Fruit fly (Drosophila melanogaster) whole organism, embryonic: Measurements from ENCODE around the gene CG7916.

Experiments used
- Antp ChIP-seq: fragments of 200-800 bp; sonication (Bioruptor generic); optimal IDR thresholded peaks from 3 replicates; lab custom pipeline; 2016; ENCODE audit warnings: missing biosample characterization, missing genetic modification characterization
- BEAF-32 ChIP-seq: fragments of 200-800 bp; sonication (Bioruptor generic); optimal IDR thresholded peaks from 3 replicates; lab custom pipeline; 2017; ENCODE audit warnings: missing biosample characterization, missing genetic modification characterization, mild to moderate bottlenecking, moderate library complexity, missing genetic modification reagents
- CG10147 ChIP-seq: fragments of 200-800 bp; sonication (Bioruptor generic); optimal IDR thresholded peaks from 2 replicates; lab custom pipeline; 2019; ENCODE audit warnings: missing biosample characterization, mild to moderate bottlenecking, missing genetic modification characterization, moderate library complexity
- CG10462 ChIP-seq: fragments of 200-800 bp; sonication (Bioruptor generic); optimal IDR thresholded peaks from 2 replicates; lab custom pipeline; 2016; ENCODE audit warnings: missing biosample characterization, missing genetic modification characterization
- CG12236 ChIP-seq: fragments of 200-800 bp; sonication (Bioruptor generic); optimal IDR thresholded peaks from 2 replicates; lab custom pipeline; 2016; ENCODE audit warnings: missing biosample characterization, missing genetic modification characterization
- CG16863 ChIP-seq: fragments of 200-800 bp; sonication (Bioruptor generic); optimal IDR thresholded peaks from 3 replicates; lab custom pipeline; 2016; ENCODE audit warnings: missing biosample characterization, missing genetic modification characterization
- CG17385 ChIP-seq: fragments of 200-800 bp; sonication (Bioruptor generic); optimal IDR thresholded peaks from 3 replicates; lab custom pipeline; 2018; ENCODE audit warnings: missing biosample characterization, mild to moderate bottlenecking, missing genetic modification characterization
- CG2712 ChIP-seq: fragments of 200-800 bp; optimal IDR thresholded peaks from 3 replicates; lab custom pipeline; 2019; ENCODE audit warnings: missing biosample characterization, mild to moderate bottlenecking, missing genetic modification characterization, moderate library complexity
- CG34376 ChIP-seq: fragments of 200-800 bp; sonication (Bioruptor generic); optimal IDR thresholded peaks from 2 replicates; lab custom pipeline; 2018; ENCODE audit warnings: missing biosample characterization, mild to moderate bottlenecking, missing genetic modification characterization
- CG3847 ChIP-seq: fragments of 200-800 bp; sonication (Bioruptor generic); IDR thresholded peaks from 2 replicates; pipeline ENCODE4 v1.3.6; 2022; ENCODE audit warnings: missing biosample characterization, missing genetic modification characterization
- CG4360 ChIP-seq: fragments of 200-800 bp; sonication (Bioruptor generic); IDR thresholded peaks from 2 replicates; pipeline ENCODE4 v1.3.6; 2022; ENCODE audit warnings: missing biosample characterization, missing genetic modification characterization
- CG5180 ChIP-seq: fragments of 200-800 bp; sonication (Bioruptor generic); optimal IDR thresholded peaks from 3 replicates; lab custom pipeline; 2017; ENCODE audit warnings: missing biosample characterization, missing genetic modification characterization, mild to moderate bottlenecking, moderate library complexity, missing genetic modification reagents
- Dbx ChIP-seq: fragments of 200-800 bp; sonication (Bioruptor generic); IDR thresholded peaks from 3 replicates; pipeline ENCODE4 v1.3.6; 2022; ENCODE audit warnings: missing biosample characterization, missing genetic modification characterization
- Ets65A ChIP-seq: fragments of 200-800 bp; sonication (Bioruptor generic); peaks from one replicate; lab custom pipeline; 2016; ENCODE audit warnings: missing biosample characterization, missing genetic modification characterization
- Fer1 ChIP-seq: fragments of 200-800 bp; sonication (Bioruptor generic); optimal IDR thresholded peaks from 2 replicates; lab custom pipeline; 2017; ENCODE audit warnings: missing biosample characterization, mild to moderate bottlenecking, missing genetic modification characterization
- Hr78 ChIP-seq, 2 experiments: fragments of 200-800 bp in 1 of 2; fragments of >200 bp in 1 of 2; sonication (Bioruptor generic) in 1 of 2; optimal IDR thresholded peaks; 2 replicates each; lab custom pipeline; 2017 to 2019; ENCODE audit warnings: missing biosample characterization in 2 of 2, missing genetic modification characterization in 2 of 2, mild to moderate bottlenecking in 1 of 2, moderate library complexity in 1 of 2
- Jarid2 ChIP-seq: fragments of 200-800 bp; sonication (Bioruptor generic); optimal IDR thresholded peaks from 3 replicates; lab custom pipeline; 2017; ENCODE audit warnings: mild to moderate bottlenecking, missing biosample characterization, missing genetic modification reagents, missing genetic modification characterization
- Usf ChIP-seq: fragments of 200-800 bp; sonication (Bioruptor generic); optimal IDR thresholded peaks from 2 replicates; lab custom pipeline; 2017; ENCODE audit warnings: missing genotype, missing biosample characterization, missing genetic modification characterization
- Vsx1 ChIP-seq: fragments of 200-800 bp; sonication (Bioruptor generic); optimal IDR thresholded peaks from 2 replicates; lab custom pipeline; 2017; ENCODE audit warnings: missing biosample characterization, mild to moderate bottlenecking, missing genetic modification characterization, missing genetic modification reagents
- ato ChIP-seq: fragments of 200-800 bp; sonication (Bioruptor generic); IDR thresholded peaks from 2 replicates; pipeline ENCODE4 v1.3.6; 2022; ENCODE audit warnings: missing biosample characterization, missing genetic modification characterization; ENCODE audit not compliant: partially characterized antibody
- corto ChIP-seq: fragments of 200-800 bp; sonication (Bioruptor generic); optimal IDR thresholded peaks from 2 replicates; lab custom pipeline; 2016; ENCODE audit warnings: missing biosample characterization, mild to moderate bottlenecking, missing genetic modification characterization, moderate library complexity
- cwo ChIP-seq: fragments of 200-800 bp; sonication (Bioruptor generic); optimal IDR thresholded peaks from 3 replicates; lab custom pipeline; 2017; ENCODE audit warnings: missing biosample characterization, missing genetic modification characterization, mild to moderate bottlenecking, moderate library complexity, missing genetic modification reagents
- exex ChIP-seq: fragments of 200-800 bp; sonication (Bioruptor generic); optimal IDR thresholded peaks from 4 replicates; lab custom pipeline; 2018; ENCODE audit warnings: missing biosample characterization, mild to moderate bottlenecking, missing genetic modification characterization, moderate library complexity
- ftz-f1 ChIP-seq: fragments of 200-800 bp; sonication (Bioruptor generic); optimal IDR thresholded peaks from 2 replicates; lab custom pipeline; 2016; ENCODE audit warnings: missing biosample characterization, missing genetic modification characterization
- jumu ChIP-seq: fragments of 200-800 bp; sonication (Bioruptor generic); optimal IDR thresholded peaks from 3 replicates; lab custom pipeline; 2016; ENCODE audit warnings: missing biosample characterization, missing genetic modification characterization
- lbe ChIP-seq: fragments of 200-800 bp; sonication (Bioruptor generic); optimal IDR thresholded peaks from 2 replicates; lab custom pipeline; 2016; ENCODE audit warnings: missing biosample characterization, mild to moderate bottlenecking, missing genetic modification characterization
- lmd ChIP-seq: fragments of 200-800 bp; sonication (Bioruptor generic); IDR thresholded peaks from 2 replicates; pipeline ENCODE4 v1.3.6; 2022; ENCODE audit warnings: missing biosample characterization, missing genetic modification characterization
- lov ChIP-seq, 2 experiments: fragments of 200-800 bp in 1 of 2; fragments of >200 bp in 1 of 2; sonication (Bioruptor generic) in 1 of 2; IDR thresholded peaks in 1 of 2; optimal IDR thresholded peaks in 1 of 2; 2 replicates in 1 of 2; 3 replicates in 1 of 2; pipeline versions ENCODE4 v1.3.6 to Lab custom; 2017 to 2022; ENCODE audit warnings: missing biosample characterization in 1 of 2, missing genetic modification characterization in 1 of 2
- mirr ChIP-seq: fragments of 200-800 bp; sonication (Bioruptor generic); optimal IDR thresholded peaks from 3 replicates; lab custom pipeline; 2018; ENCODE audit warnings: missing biosample characterization, mild to moderate bottlenecking, missing genetic modification characterization
- nerfin-2 ChIP-seq: fragments of 200-800 bp; sonication (Bioruptor generic); IDR thresholded peaks from 2 replicates; pipeline ENCODE4 v1.3.6; 2022; ENCODE audit warnings: missing biosample characterization, missing genetic modification characterization; ENCODE audit not compliant: partially characterized antibody
- pzg ChIP-seq: fragments of 200-800 bp; sonication (Bioruptor generic); optimal IDR thresholded peaks from 3 replicates; lab custom pipeline; 2018; ENCODE audit warnings: missing biosample characterization, mild to moderate bottlenecking, missing genetic modification characterization, moderate library complexity
- run ChIP-seq: fragments of 200-800 bp; sonication (Bioruptor generic); optimal IDR thresholded peaks from 3 replicates; lab custom pipeline; 2018; ENCODE audit warnings: missing biosample characterization, mild to moderate bottlenecking, missing genetic modification characterization
- slbo ChIP-seq: fragments of 200-800 bp; sonication (Bioruptor generic); IDR thresholded peaks from 2 replicates; pipeline ENCODE4 v1.3.6; 2022; ENCODE audit warnings: missing biosample characterization, missing genetic modification characterization
- slou ChIP-seq: fragments of 200-800 bp; sonication (Bioruptor generic); optimal IDR thresholded peaks from 3 replicates; lab custom pipeline; 2016; ENCODE audit warnings: missing biosample characterization, missing genetic modification characterization
- sob ChIP-seq: fragments of 200-800 bp; sonication (Bioruptor generic); IDR thresholded peaks from 2 replicates; pipeline ENCODE4 v1.3.6; 2022; ENCODE audit warnings: missing biosample characterization, missing genetic modification characterization
- sug ChIP-seq: fragments of 200-800 bp; optimal IDR thresholded peaks from 2 replicates; lab custom pipeline; 2019; ENCODE audit warnings: missing biosample characterization, mild to moderate bottlenecking, missing genetic modification characterization, moderate library complexity
- tio ChIP-seq: fragments of 200-800 bp; sonication (Bioruptor generic); optimal IDR thresholded peaks from 2 replicates; lab custom pipeline; 2017; ENCODE audit warnings: missing biosample characterization, missing genetic modification characterization, inconsistent platforms
- tna ChIP-seq: fragments of 200-800 bp; sonication (Bioruptor generic); IDR thresholded peaks from 2 replicates; pipeline ENCODE4 v1.3.6; 2022; ENCODE audit warnings: missing biosample characterization, missing genetic modification characterization; ENCODE audit not compliant: partially characterized antibody
- tup ChIP-seq: fragments of 200-800 bp; sonication (Bioruptor generic); optimal IDR thresholded peaks from 2 replicates; lab custom pipeline; 2016; ENCODE audit warnings: missing biosample characterization, mild to moderate bottlenecking, missing genetic modification characterization, moderate library complexity
- yki ChIP-seq: fragments of >200 bp; optimal IDR thresholded peaks from 3 replicates; lab custom pipeline; 2018

Gene CG7916

DNA sequence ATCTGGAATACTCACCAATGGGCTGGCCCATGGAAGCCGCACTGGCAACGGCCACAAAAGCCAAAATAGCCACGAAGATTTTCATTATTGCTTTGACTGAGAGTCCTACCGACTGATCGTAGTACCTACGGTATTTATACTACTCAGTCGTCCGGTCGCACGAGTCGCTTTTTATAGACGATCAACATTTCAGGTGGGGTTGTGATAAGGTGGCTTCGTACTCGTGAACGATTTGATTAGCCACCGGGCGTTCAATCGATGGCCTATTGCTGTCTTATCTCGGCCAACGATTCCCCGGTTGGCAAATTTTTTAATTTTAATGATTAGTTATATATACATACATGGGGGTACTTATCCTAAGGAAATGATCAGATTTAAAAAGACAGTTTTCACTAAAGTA is 1.4 kb upstream of the CG7916 start, which contains the start of gene CG8997 (continued):
- no peak for TF ChIP-seq Fer1 (GFP tag; lab: Kevin White, UChicago)
- TF ChIP-seq tna (GFP tag; lab: Robert Waterston, UW) = no peak
- TF ChIP-seq CG5180 (GFP tag; lab: Kevin White, UChicago) = no peak
- TF ChIP-seq CG16863 = no peak
- no peak for TF ChIP-seq CG3847 (GFP tag; lab: Robert Waterston, UW)
- peak; percentile 92 for TF ChIP-seq sug (tag; lab: Kevin White, UChicago)
- TF ChIP-seq pzg (GFP tag; lab: Kevin White, UChicago) = no peak
- no peak for TF ChIP-seq Antp (GFP tag; lab: Kevin White, UChicago)
- TF ChIP-seq yki = no peak
- no peak for TF ChIP-seq run (tag; lab: Kevin White, UChicago)
- TF ChIP-seq CG2712 = no peak
- TF ChIP-seq CG17385 = no peak
- TF ChIP-seq lbe (GFP tag; lab: Kevin White, UChicago) = peak; percentile 5
- TF ChIP-seq corto (GFP tag; lab: Kevin White, UChicago) = peak; percentile 2
- no peak for TF ChIP-seq CG10462
- no peak for TF ChIP-seq lov (optimal IDR thresholded peaks at IDR 0.05; lab: Kevin White, UChicago)
- no peak for TF ChIP-seq lov (GFP tag; IDR thresholded peaks at IDR 0.05; lab: Robert Waterston, UW)
- TF ChIP-seq CG12236 (GFP tag; lab: Kevin White, UChicago) = no peak
- TF ChIP-seq lmd (GFP tag; lab: Robert Waterston, UW) = no peak
- TF ChIP-seq slou (GFP tag; lab: Kevin White, UChicago) = no peak
- no peak for TF ChIP-seq nerfin-2 (GFP tag; lab: Robert Waterston, UW)
- peak; percentile 7 for TF ChIP-seq mirr (GFP tag; lab: Kevin White, UChicago)
- no peak for TF ChIP-seq slbo (GFP tag; lab: Robert Waterston, UW)
- TF ChIP-seq Vsx1 (GFP tag; lab: Kevin White, UChicago) = no peak
- TF ChIP-seq Jarid2 (GFP tag; lab: Kevin White, UChicago) = no peak
- no peak for TF ChIP-seq ato
- TF ChIP-seq Hr78 (GFP tag; optimal IDR thresholded peaks at IDR 0.05; lab: Kevin White, UChicago) = no peak
- no peak for TF ChIP-seq CG34376 (GFP tag; lab: Kevin White, UChicago)
- TF ChIP-seq CG4360 (GFP tag; lab: Robert Waterston, UW) = no peak
- TF ChIP-seq cwo (GFP tag; lab: Kevin White, UChicago) = peak; percentile 51
- no peak for TF ChIP-seq Dbx (GFP tag; lab: Robert Waterston, UW)

DNA sequence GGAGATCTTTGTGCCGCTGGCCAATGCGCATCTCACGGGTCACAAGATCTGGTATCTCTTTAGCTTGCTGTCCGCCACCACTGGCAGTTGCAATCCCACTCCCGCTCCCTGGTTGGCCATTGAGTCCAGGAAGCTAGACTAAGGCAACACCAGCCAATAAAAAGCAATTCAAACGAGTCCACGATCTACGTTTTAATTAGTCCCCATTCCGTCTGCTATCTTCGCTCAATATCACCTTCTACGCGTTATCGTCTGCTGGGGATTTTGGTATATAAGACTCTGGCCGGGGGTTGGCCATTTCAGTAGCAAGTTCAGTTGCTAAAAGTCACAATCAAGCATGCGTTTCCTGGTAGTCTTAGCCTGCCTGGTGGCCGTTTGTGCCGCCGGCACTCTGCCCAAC is 1.1 kb downstream of the CG7916 start, which contains the start of gene CG7953:
CG7953 (plus strand) TSS at position 301 of the 400 bp plus-strand sequence.
- no peak for TF ChIP-seq ftz-f1 (GFP tag; lab: Kevin White, UChicago)
- peak; percentile 63 for TF ChIP-seq Ets65A (GFP tag; lab: Kevin White, UChicago)
- no peak for TF ChIP-seq CG10147 (GFP tag; lab: Kevin White, UChicago)
- TF ChIP-seq tup (GFP tag; lab: Kevin White, UChicago) = no peak
- TF ChIP-seq tio (GFP tag; lab: Kevin White, UChicago) = no peak
- no peak for TF ChIP-seq jumu (GFP tag; lab: Kevin White, UChicago)
- no peak for TF ChIP-seq BEAF-32 (GFP tag; lab: Kevin White, UChicago)
- 0 out of 2 replicates have a peak, but pooled peaks have one; percentile 12 for TF ChIP-seq sob (GFP tag; lab: Robert Waterston, UW)
- peak; percentile 29 for TF ChIP-seq exex
- no peak for TF ChIP-seq Usf (GFP tag; lab: Kevin White, UChicago)
